Fruit fly (Drosophila melanogaster) Kc167 (cell line): Measurements from ENCODE around the gene CG45089.

Experiments
- Myc ChIP-seq: fragments of >200 bp; optimal IDR thresholded peaks from 2 replicates; lab custom pipeline; 2017; ENCODE audit warnings: missing external identifiers
- insv ChIP-seq: fragments of >200 bp; optimal IDR thresholded peaks from 3 replicates; lab custom pipeline; 2018; ENCODE audit warnings: missing external identifiers
- ttk ChIP-seq: sonication (Bioruptor generic); optimal IDR thresholded peaks from 2 replicates; lab custom pipeline; 2017; ENCODE audit warnings: missing external identifiers

DNA sequence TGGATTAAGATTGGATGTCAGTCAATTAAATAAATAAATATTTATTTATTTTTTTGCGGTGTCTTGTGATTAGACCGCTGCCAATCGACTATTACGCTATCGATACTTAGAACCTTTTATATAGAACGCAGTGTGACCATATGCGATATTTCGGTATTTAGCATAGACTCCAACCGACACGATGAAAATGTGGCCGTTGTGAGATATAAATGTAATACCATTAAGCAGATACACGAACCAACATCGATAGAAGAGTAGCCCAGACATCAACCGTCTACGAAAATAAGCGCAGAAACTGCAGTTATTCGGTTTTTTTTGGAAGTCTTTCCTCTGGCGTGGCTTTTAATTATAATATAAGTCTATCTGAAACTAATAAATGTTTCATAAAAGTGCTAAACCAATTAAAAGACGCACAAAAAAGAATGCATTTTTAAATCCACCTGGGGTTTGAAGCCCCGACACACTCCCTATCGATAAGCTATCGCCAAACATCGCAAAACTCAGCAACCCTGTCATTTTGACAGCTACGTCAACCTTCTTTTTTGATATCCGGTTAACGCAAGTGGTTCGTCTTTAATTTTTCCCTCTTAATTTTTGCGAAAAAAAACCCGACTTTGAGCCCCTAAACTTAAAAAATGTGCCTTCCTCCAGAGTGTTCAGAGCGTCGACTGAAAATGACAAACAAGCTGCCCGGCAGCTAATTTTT, 39.8 kb upstream of the CG45089 start, which contains the start of the genes Dhdds and RpS14a:
- TF ChIP-seq ttk (lab: Kevin White, UChicago) (no peak), insv (lab: Kevin White, UChicago) (no peak), Myc (lab: Kevin White, UChicago) (no peak)
